In the genomic region with DNA sequence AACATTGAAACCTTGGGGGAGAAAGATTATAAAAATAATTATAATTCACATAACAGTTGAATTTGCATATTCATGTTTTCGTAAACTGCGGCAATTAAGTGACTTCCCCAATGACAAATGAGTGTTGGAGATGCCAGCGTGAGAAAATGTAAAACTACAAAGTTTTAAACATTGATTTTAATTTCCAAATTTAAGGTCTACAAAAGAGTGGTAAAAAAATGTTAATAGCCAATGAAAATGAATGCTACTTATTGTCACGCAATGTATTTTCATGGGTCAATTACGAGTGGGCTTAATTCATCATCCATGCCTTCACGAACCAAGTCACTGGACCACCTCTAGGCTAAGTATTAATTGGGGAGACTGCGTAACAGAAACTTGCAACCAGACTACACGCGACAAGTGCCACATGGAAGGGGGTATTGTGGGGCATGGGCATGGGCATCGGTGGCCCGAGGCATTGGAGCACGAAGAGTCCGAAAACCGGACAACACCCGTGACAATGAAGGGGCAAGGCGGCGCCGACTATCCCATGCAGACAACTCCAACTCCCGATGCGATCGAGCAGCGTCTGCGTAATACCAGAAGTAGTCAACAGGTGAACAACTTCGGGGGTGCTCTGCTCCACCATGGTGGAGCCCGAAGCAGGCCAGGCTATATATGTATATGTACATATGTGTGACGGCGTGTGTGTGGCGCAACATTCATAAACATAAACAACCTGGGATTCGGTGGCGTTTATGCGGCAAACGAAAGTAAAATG, we compare ENCODE assay signal across 1 fruit fly cellular context.
TF ChIP-seq lines count a peak whose summit lies in the region.

No protein-coding gene starts in this region.

TF ChIP-seq in whole organism, embryonic, 481 proteins besides CTCF, POLR2A, EP300 and RAD21 (continued from another document):
- TF ChIP-seq repo (GFP tag; optimal IDR thresholded peaks at IDR 0.05; lab: Kevin White, UChicago) (no peak), Rfx (GFP tag; IDR thresholded peaks at IDR 0.05; lab: Robert Waterston, UW) (no peak), cg (GFP tag; optimal IDR thresholded peaks at IDR 0.05; lab: Kevin White, UChicago) (peak; percentile 30), CG15073 (GFP tag; optimal IDR thresholded peaks at IDR 0.05; lab: Kevin White, UChicago) (no peak), cwo (GFP tag; optimal IDR thresholded peaks at IDR 0.05; lab: Kevin White, UChicago) (no peak), sqz (GFP tag; optimal IDR thresholded peaks at IDR 0.05; lab: Kevin White, UChicago) (no peak), lov (optimal IDR thresholded peaks at IDR 0.05; lab: Kevin White, UChicago) (no peak), lov (GFP tag; IDR thresholded peaks at IDR 0.05; lab: Robert Waterston, UW) (no peak), gce (GFP tag; IDR thresholded peaks at IDR 0.05; lab: Robert Waterston, UW) (no peak), kay (GFP tag; optimal IDR thresholded peaks at IDR 0.05; lab: Kevin White, UChicago) (no peak), da (GFP tag; optimal IDR thresholded peaks at IDR 0.05; lab: Kevin White, UChicago) (no peak), jigr1 (GFP tag; IDR thresholded peaks at IDR 0.05; lab: Robert Waterston, UW) (no peak), Adf1 (GFP tag; IDR thresholded peaks at IDR 0.05; lab: Robert Waterston, UW) (no peak), stwl (tag; optimal IDR thresholded peaks at IDR 0.05; lab: Kevin White, UChicago) (no peak), pum (GFP tag; optimal IDR thresholded peaks at IDR 0.05; lab: Kevin White, UChicago) (no peak), kah (GFP tag; optimal IDR thresholded peaks at IDR 0.05; lab: Kevin White, UChicago) (peak; percentile 78), CG8290 (GFP tag; optimal IDR thresholded peaks at IDR 0.05; lab: Kevin White, UChicago) (no peak), CG8290 (tag; optimal IDR thresholded peaks at IDR 0.05; lab: Kevin White, UChicago) (no peak), CG3847 (GFP tag; IDR thresholded peaks at IDR 0.05; lab: Robert Waterston, UW) (no peak), Dek (tag; optimal IDR thresholded peaks at IDR 0.05; lab: Kevin White, UChicago) (no peak), PHDP (tag; optimal IDR thresholded peaks at IDR 0.05; lab: Kevin White, UChicago) (no peak), ewg (GFP tag; optimal IDR thresholded peaks at IDR 0.05; lab: Kevin White, UChicago) (no peak), Doc3 (GFP tag; IDR thresholded peaks at IDR 0.05; lab: Robert Waterston, UW; ENCODE audit: partially characterized antibody) (0 out of 3 replicates have a peak, but pooled peaks have one; percentile 34), NfI (GFP tag; optimal IDR thresholded peaks at IDR 0.05; lab: Kevin White, UChicago) (no peak), Dll (GFP tag; IDR thresholded peaks at IDR 0.05; lab: Robert Waterston, UW; ENCODE audit: partially characterized antibody) (peak; percentile 51; the same call in 2 of the 4 replicates), CG8089 (GFP tag; optimal IDR thresholded peaks at IDR 0.05; lab: Kevin White, UChicago) (no peak), pan (optimal IDR thresholded peaks at IDR 0.05; lab: Kevin White, UChicago) (no peak), pan (GFP tag; optimal IDR thresholded peaks at IDR 0.05 in 1 of 2, IDR thresholded peaks at IDR 0.05 in 1 of 2) (no peak), CG11085 (GFP tag; IDR thresholded peaks at IDR 0.05; lab: Robert Waterston, UW) (no peak), CG4282 (GFP tag; optimal IDR thresholded peaks at IDR 0.05; lab: Kevin White, UChicago) (no peak), ase (GFP tag; IDR thresholded peaks at IDR 0.05; lab: Robert Waterston, UW) (no peak), CG34422 (GFP tag; IDR thresholded peaks at IDR 0.05; lab: Robert Waterston, UW) (0 out of 3 replicates have a peak, but pooled peaks have one; percentile 9), mirr (GFP tag; optimal IDR thresholded peaks at IDR 0.05; lab: Kevin White, UChicago) (no peak), CG7928 (GFP tag; optimal IDR thresholded peaks at IDR 0.05; lab: Kevin White, UChicago) (no peak)
